Worm (Caenorhabditis elegans) whole organism, L4 larva: ENCODE data around the gene T14A8.2.
A peak's percentile ranks its signal among the peaks of the same experiment; 100 is the strongest.

Source experiments
- F10B5.3 ChIP-seq: sonication (generic microtip); optimal IDR thresholded peaks from 2 replicates; lab custom pipeline; 2016; ENCODE audit warnings: mild to moderate bottlenecking, missing genetic modification characterization, missing compliant biosample characterization
- F26F4.8 ChIP-seq: fragments of 200-800 bp; sonication (Bioruptor generic); conservative IDR thresholded peaks from 2 replicates; pipeline ENCODE4 v1.3.6; 2022; ENCODE audit warnings: missing genetic modification characterization, missing compliant biosample characterization
- T26A8.4 ChIP-seq: fragments of 200-800 bp; sonication (Bioruptor generic); IDR thresholded peaks from 2 replicates; pipeline ENCODE4 v1.3.6; 2022; ENCODE audit warnings: missing genetic modification characterization, missing compliant biosample characterization
- Y48G9A.11 ChIP-seq: fragments of 200-800 bp; sonication (Bioruptor generic); IDR thresholded peaks from 2 replicates; pipeline ENCODE4 v1.3.6; 2022; ENCODE audit warnings: missing genetic modification reagents, missing genetic modification characterization, missing compliant biosample characterization
- Y5F2A.4 ChIP-seq: fragments of 200-800 bp; sonication (Bioruptor generic); optimal IDR thresholded peaks from 2 replicates; lab custom pipeline; 2018; ENCODE audit warnings: mild to moderate bottlenecking, missing genetic modification characterization, missing compliant biosample characterization
- ama-1 ChIP-seq: fragments of 150-350 bp; optimal IDR thresholded peaks from 2 replicates; lab custom pipeline; 2014; ENCODE audit warnings: inconsistent platforms, mixed read lengths
- arid-1 ChIP-seq: fragments of 200-800 bp; sonication (Bioruptor generic); conservative IDR thresholded peaks from 2 replicates; pipeline ENCODE4 v1.3.6; 2022; ENCODE audit warnings: missing genetic modification reagents, missing genetic modification characterization, missing compliant biosample characterization
- ceh-28 ChIP-seq: fragments of 150-350 bp; optimal IDR thresholded peaks from 2 replicates; lab custom pipeline; 2014; ENCODE audit warnings: missing biosample characterization, missing genetic modification reagents, missing genetic modification characterization
- daf-16 ChIP-seq, 3 experiments: sonication (generic microtip); optimal IDR thresholded peaks; 2 replicates each; lab custom pipeline; 2016 to 2017; ENCODE audit warnings: missing genetic modification characterization in 3 of 3, missing genetic modification reagents in 3 of 3, mild to moderate bottlenecking in 2 of 3, missing compliant biosample characterization in 2 of 3, missing biosample characterization in 1 of 3, moderate library complexity in 1 of 3
- dmd-6 ChIP-seq: fragments of 200-800 bp; sonication (Bioruptor generic); IDR thresholded peaks from 2 replicates; pipeline ENCODE4 v1.3.6; 2022; ENCODE audit warnings: missing genetic modification reagents, missing genetic modification characterization, missing compliant biosample characterization
- dve-1 ChIP-seq: sonication (generic microtip); optimal IDR thresholded peaks from 2 replicates; lab custom pipeline; 2017; ENCODE audit warnings: antibody characterized with exemption, mild to moderate bottlenecking, missing genetic modification characterization, missing compliant biosample characterization; ENCODE audit not compliant: insufficient read depth
- egl-27 ChIP-seq: sonication (generic microtip); optimal IDR thresholded peaks from 3 replicates; lab custom pipeline; 2017; ENCODE audit warnings: missing biosample characterization, missing genetic modification reagents, missing genetic modification characterization
- hif-1 ChIP-seq, 2 experiments: sonication (generic microtip); optimal IDR thresholded peaks; 2 replicates each; lab custom pipeline; 2016 to 2017; ENCODE audit warnings: missing compliant biosample characterization in 2 of 2, missing genetic modification characterization in 2 of 2, missing genetic modification reagents in 2 of 2, missing genotype in 2 of 2, mild to moderate bottlenecking in 1 of 2
- hlh-11 ChIP-seq: fragments of 200-800 bp; sonication (Bioruptor generic); optimal IDR thresholded peaks from 2 replicates; lab custom pipeline; 2018; ENCODE audit warnings: mild to moderate bottlenecking, missing genetic modification characterization, missing compliant biosample characterization
- hlh-30 ChIP-seq: sonication (generic microtip); optimal IDR thresholded peaks from 2 replicates; lab custom pipeline; 2017; ENCODE audit warnings: antibody characterized with exemption, mild to moderate bottlenecking, missing genetic modification characterization, missing compliant biosample characterization; ENCODE audit not compliant: insufficient read depth
- hmg-1.1 ChIP-seq: fragments of 200-800 bp; sonication (Bioruptor generic); IDR thresholded peaks from 2 replicates; pipeline ENCODE4 v1.3.6; 2022; ENCODE audit warnings: missing genetic modification reagents, missing genetic modification characterization, missing compliant biosample characterization
- lin-13 ChIP-seq: fragments of 150-350 bp; optimal IDR thresholded peaks from 2 replicates; lab custom pipeline; 2014; ENCODE audit warnings: missing biosample characterization, missing genetic modification reagents, missing genetic modification characterization
- lin-38 ChIP-seq: fragments of 200-800 bp; sonication (Bioruptor generic); IDR thresholded peaks from 2 replicates; pipeline ENCODE4 v1.3.6; 2022; ENCODE audit warnings: missing genetic modification reagents, missing genetic modification characterization, missing compliant biosample characterization
- mdl-1 ChIP-seq, 2 experiments: fragments of 150-350 bp in 1 of 2; sonication (generic microtip) in 1 of 2; optimal IDR thresholded peaks; 2 replicates each; lab custom pipeline; 2014 to 2017; ENCODE audit warnings: missing biosample characterization in 2 of 2, missing genetic modification characterization in 2 of 2
- mes-2 ChIP-seq: sonication (generic microtip); optimal IDR thresholded peaks from 2 replicates; lab custom pipeline; 2016; ENCODE audit warnings: missing genotype, mild to moderate bottlenecking, missing genetic modification characterization, missing compliant biosample characterization; ENCODE audit not compliant: poor library complexity, severe bottlenecking
- nhr-28 ChIP-seq: fragments of 150-350 bp; optimal IDR thresholded peaks from 2 replicates; lab custom pipeline; 2014; ENCODE audit warnings: missing biosample characterization, missing genetic modification characterization
- nhr-41 ChIP-seq: fragments of 200-800 bp; sonication (Bioruptor generic); IDR thresholded peaks from 2 replicates; pipeline ENCODE4 v1.3.6; 2022; ENCODE audit warnings: missing genetic modification reagents, missing genetic modification characterization, missing compliant biosample characterization
- nhr-42 ChIP-seq: fragments of 200-800 bp; sonication (Bioruptor generic); IDR thresholded peaks from 2 replicates; pipeline ENCODE4 v1.3.6; 2022; ENCODE audit warnings: missing genetic modification characterization, missing compliant biosample characterization
- nhr-6 ChIP-seq: fragments of 150-350 bp; optimal IDR thresholded peaks from 2 replicates; lab custom pipeline; 2014; ENCODE audit warnings: missing biosample characterization, missing genetic modification characterization
- nhr-77 ChIP-seq: fragments of 150-350 bp; optimal IDR thresholded peaks from 2 replicates; lab custom pipeline; 2014; ENCODE audit warnings: missing biosample characterization, missing genetic modification characterization
- pha-4 ChIP-seq, 2 experiments: fragments of 150-350 bp in 1 of 2; fragments of 200-800 bp in 1 of 2; sonication (Bioruptor generic) in 1 of 2; IDR thresholded peaks in 1 of 2; optimal IDR thresholded peaks in 1 of 2; 2 replicates each; pipeline versions ENCODE4 v1.3.6 to Lab custom; 2014 to 2022; ENCODE audit warnings: missing genetic modification characterization in 2 of 2, missing genetic modification reagents in 2 of 2, missing biosample characterization in 1 of 2, missing compliant biosample characterization in 1 of 2
- php-3 ChIP-seq: fragments of 200-800 bp; sonication (Bioruptor generic); IDR thresholded peaks from 2 replicates; pipeline ENCODE4 v1.3.6; 2022; ENCODE audit warnings: missing genetic modification reagents, missing genetic modification characterization, missing compliant biosample characterization
- pqm-1 ChIP-seq: sonication (generic microtip); optimal IDR thresholded peaks from 2 replicates; lab custom pipeline; 2017; ENCODE audit warnings: missing biosample characterization, missing genetic modification characterization
- spr-1 ChIP-seq: sonication (generic microtip); optimal IDR thresholded peaks from 2 replicates; lab custom pipeline; 2016; ENCODE audit warnings: mild to moderate bottlenecking, missing genetic modification characterization, missing compliant biosample characterization
- tag-97 ChIP-seq: fragments of 200-800 bp; sonication (Bioruptor generic); IDR thresholded peaks from 2 replicates; pipeline ENCODE4 v1.3.6; 2022; ENCODE audit warnings: missing genetic modification characterization, missing compliant biosample characterization
- unc-130 ChIP-seq: sonication (generic microtip); optimal IDR thresholded peaks from 2 replicates; lab custom pipeline; 2016; ENCODE audit warnings: missing genetic modification reagents, missing genetic modification characterization, missing compliant biosample characterization
- unc-62 ChIP-seq, 3 experiments: fragments of 150-350 bp in 1 of 3; sonication (generic microtip); optimal IDR thresholded peaks in 2 of 3; peaks in 1 of 3; 1 replicate in 1 of 3; 2 replicates in 2 of 3; lab custom pipeline; 2014 to 2017; ENCODE audit warnings: missing biosample characterization in 3 of 3, missing genetic modification characterization in 3 of 3, missing genetic modification reagents in 3 of 3, missing genotype in 1 of 3
- zag-1 ChIP-seq: fragments of 150-350 bp; optimal IDR thresholded peaks from 2 replicates; lab custom pipeline; 2014; ENCODE audit warnings: missing biosample characterization, missing genetic modification characterization
- zfp-3 ChIP-seq: fragments of 200-800 bp; sonication (Bioruptor generic); conservative IDR thresholded peaks from 2 replicates; pipeline ENCODE4 v1.3.6; 2022; ENCODE audit warnings: missing genetic modification reagents, missing genetic modification characterization, missing compliant biosample characterization
- zip-11 ChIP-seq: fragments of 200-800 bp; sonication (Bioruptor generic); IDR thresholded peaks from 2 replicates; pipeline ENCODE4 v1.3.6; 2022; ENCODE audit warnings: missing genetic modification characterization, missing compliant biosample characterization

Gene T14A8.2

DNA sequence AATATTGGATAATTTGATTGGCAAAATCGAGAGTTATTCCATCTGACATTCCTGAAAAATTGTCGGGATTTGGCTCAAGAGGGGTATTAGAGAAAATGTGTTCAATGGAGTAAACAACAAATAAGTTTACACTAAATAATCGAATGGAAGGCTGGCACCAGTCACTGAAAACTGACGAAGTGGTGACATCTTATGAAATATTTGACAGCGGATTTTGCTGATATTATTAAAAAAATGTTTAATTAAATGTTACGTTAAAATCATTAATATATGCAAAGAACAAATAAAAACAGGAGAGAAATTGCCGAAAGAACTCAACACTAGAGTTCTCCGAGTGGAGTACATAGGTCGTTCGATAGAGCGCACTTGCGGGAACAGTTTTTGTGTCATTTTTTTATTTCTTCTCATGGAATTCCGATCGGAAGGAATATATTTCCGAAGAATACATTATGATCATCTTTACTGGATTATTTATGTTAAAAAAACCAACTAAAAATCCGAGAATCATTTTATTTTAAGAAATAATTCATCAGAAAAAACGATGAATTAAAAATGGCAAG lies 36.8 kb downstream of the T14A8.2 start, which contains the start of gene tag-322 (continued):
- TF ChIP-seq pqm-1 (tag; lab: Kevin White, UChicago): no peak
- TF ChIP-seq hmg-1.1 (GFP tag; lab: Robert Waterston, UW): no peak
- TF ChIP-seq unc-62 (GFP tag; optimal IDR thresholded peaks at IDR 0.05 in 1 of 2; lab: Kevin White, UChicago): no peak
- no peak for TF ChIP-seq unc-62 (tag; optimal IDR thresholded peaks at IDR 0.05; lab: Kevin White, UChicago)
- no peak for TF ChIP-seq ceh-28
- TF ChIP-seq egl-27 (tag; lab: Kevin White, UChicago): no peak
- peak; percentile 31 for TF ChIP-seq nhr-6 (tag; lab: Kevin White, UChicago)
- TF ChIP-seq unc-130 (GFP tag; lab: Kevin White, UChicago): no peak
- TF ChIP-seq pha-4 (GFP tag; IDR thresholded peaks at IDR 0.05; lab: Robert Waterston, UW): no peak
- TF ChIP-seq pha-4 (tag; optimal IDR thresholded peaks at IDR 0.05; lab: Kevin White, UChicago): peak; percentile 18
- no peak for TF ChIP-seq Y5F2A.4 (GFP tag; lab: Kevin White, UChicago)
- peak in 1 of 2 experiments; percentile 4 for TF ChIP-seq hif-1 (tag; optimal IDR thresholded peaks at IDR 0.05; lab: Kevin White, UChicago)
- peak; percentile 44 for TF ChIP-seq ama-1 (lab: Kevin White, UChicago)
- TF ChIP-seq dmd-6 (GFP tag; lab: Robert Waterston, UW): peak; percentile 25; the same call in 1 of the 2 replicates
- no peak for TF ChIP-seq nhr-41 (GFP tag; lab: Robert Waterston, UW)
- no peak for TF ChIP-seq F26F4.8 (GFP tag; lab: Robert Waterston, UW)
- TF ChIP-seq mdl-1 (tag; optimal IDR thresholded peaks at IDR 0.05; lab: Kevin White, UChicago): no peak
- no peak for TF ChIP-seq Y48G9A.11 (GFP tag; lab: Robert Waterston, UW)
- no peak for TF ChIP-seq zag-1 (tag; lab: Kevin White, UChicago)
- TF ChIP-seq nhr-77 (tag; lab: Kevin White, UChicago): peak; percentile 42
- no peak for TF ChIP-seq tag-97 (GFP tag; lab: Robert Waterston, UW)

ce11 chrIV:7783801-7784411 lies 38.5 kb downstream of the T14A8.2 start, which contains the start of gene tag-321:
Gene tag-321 (minus strand): TSS chrIV:7783851.
- TF ChIP-seq hmg-1.1 (GFP tag; lab: Robert Waterston, UW) (no peak), daf-16 (GFP tag; optimal IDR thresholded peaks at IDR 0.05; lab: Kevin White, UChicago) (no peak), daf-16 (tag; optimal IDR thresholded peaks at IDR 0.05; lab: Kevin White, UChicago) (peak; percentile 82), dmd-6 (GFP tag; lab: Robert Waterston, UW) (peak; percentile 60), mes-2 (tag; lab: Kevin White, UChicago) (peak; percentile 28), dve-1 (tag; lab: Kevin White, UChicago) (peak; percentile 62), nhr-28 (tag; lab: Kevin White, UChicago) (peak; percentile 75), hlh-11 (tag; lab: Kevin White, UChicago) (peak; percentile 36), lin-13 (GFP tag; lab: Kevin White, UChicago) (no peak), spr-1 (no peak), nhr-77 (tag; lab: Kevin White, UChicago) (peak; percentile 32), hlh-30 (peak; percentile 49), F10B5.3 (tag; lab: Kevin White, UChicago) (no peak)

DNA sequence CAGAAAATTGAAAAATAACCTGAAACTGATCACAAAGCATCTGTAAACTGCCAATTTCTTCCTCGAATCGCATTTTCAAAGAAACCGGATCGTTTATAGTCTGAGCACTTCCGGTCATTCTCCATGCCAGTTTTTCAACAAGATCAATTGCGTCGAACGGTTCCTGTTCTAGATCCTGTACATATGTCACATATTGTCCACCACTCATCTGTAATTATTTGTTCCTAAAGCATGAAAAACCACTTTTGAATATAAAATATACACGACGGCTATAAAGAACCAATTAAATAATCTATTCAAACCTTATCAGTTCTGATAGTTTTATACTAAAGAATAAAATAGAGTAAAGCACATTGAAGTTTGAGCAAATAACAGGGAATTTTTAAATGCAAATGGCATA lies 40.1 kb downstream of the T14A8.2 start, which contains the start of gene sec-10:
TSS of gene sec-10 (minus strand) at position 208 of the 400 bp plus-strand sequence.
- TF ChIP-seq dve-1 (tag; lab: Kevin White, UChicago) (peak; percentile 57), zfp-3 (GFP tag; lab: Robert Waterston, UW) (peak; percentile 60; the same call in 1 of the 2 replicates), nhr-42 (GFP tag; lab: Robert Waterston, UW) (no peak), pqm-1 (tag; lab: Kevin White, UChicago) (peak; percentile 9), nhr-28 (tag; lab: Kevin White, UChicago) (peak; percentile 68), arid-1 (GFP tag; lab: Robert Waterston, UW) (0 out of 2 replicates have a peak, but pooled peaks have one; percentile 33), hif-1 (tag; optimal IDR thresholded peaks at IDR 0.05; lab: Kevin White, UChicago) (no peak), daf-16 (GFP tag; optimal IDR thresholded peaks at IDR 0.05; lab: Kevin White, UChicago) (no peak), daf-16 (tag; optimal IDR thresholded peaks at IDR 0.05; lab: Kevin White, UChicago) (peak; percentile 42), zip-11 (GFP tag; lab: Robert Waterston, UW) (no peak), lin-38 (GFP tag; lab: Robert Waterston, UW) (peak; percentile 43; the same call in 1 of the 2 replicates), php-3 (GFP tag; lab: Robert Waterston, UW) (peak; percentile 63), T26A8.4 (GFP tag; lab: Robert Waterston, UW) (peak; percentile 64; the same call in 1 of the 2 replicates)
